Fruit fly (Drosophila melanogaster) whole organism, prepupa: ENCODE measurements around the gene CG1024.

Source experiments
- CG10631 ChIP-seq: fragments of 200-800 bp; sonication (Bioruptor generic); optimal IDR thresholded peaks from 2 replicates; lab custom pipeline; 2016; ENCODE audit warnings: missing biosample characterization, missing genetic modification characterization
- CG10669 ChIP-seq: fragments of 200-800 bp; sonication (Bioruptor generic); optimal IDR thresholded peaks from 3 replicates; lab custom pipeline; 2018; ENCODE audit warnings: missing biosample characterization, mild to moderate bottlenecking, missing genetic modification characterization, moderate library complexity
- CG11294 ChIP-seq: fragments of 200-800 bp; sonication (Bioruptor generic); IDR thresholded peaks from 2 replicates; pipeline ENCODE4 v1.3.6; 2022; ENCODE audit warnings: missing biosample characterization, missing genetic modification characterization
- CG15336 ChIP-seq: fragments of 200-800 bp; sonication (Bioruptor generic); IDR thresholded peaks from 2 replicates; pipeline ENCODE4 v1.3.6; 2022; ENCODE audit warnings: missing biosample characterization, missing genetic modification characterization
- CG1621 ChIP-seq: fragments of 200-800 bp; sonication (Bioruptor generic); optimal IDR thresholded peaks from 3 replicates; lab custom pipeline; 2018; ENCODE audit warnings: missing biosample characterization, mild to moderate bottlenecking, missing genetic modification characterization
- CG31627 ChIP-seq: fragments of 200-800 bp; sonication (Bioruptor generic); optimal IDR thresholded peaks from 3 replicates; lab custom pipeline; 2016; ENCODE audit warnings: missing biosample characterization, missing genetic modification characterization
- CG32006 ChIP-seq: fragments of 200-800 bp; sonication (Bioruptor generic); optimal IDR thresholded peaks from 3 replicates; lab custom pipeline; 2017; ENCODE audit warnings: missing biosample characterization, mild to moderate bottlenecking, missing genetic modification characterization
- CG34406 ChIP-seq: fragments of 200-800 bp; sonication (Bioruptor generic); optimal IDR thresholded peaks from 3 replicates; lab custom pipeline; 2016; ENCODE audit warnings: missing biosample characterization, missing genetic modification characterization
- CG6276 ChIP-seq: fragments of 200-800 bp; sonication (Bioruptor generic); optimal IDR thresholded peaks from 2 replicates; lab custom pipeline; 2017; ENCODE audit warnings: missing biosample characterization, mild to moderate bottlenecking, missing genetic modification characterization
- CG6792 ChIP-seq: fragments of 200-800 bp; sonication (Bioruptor generic); optimal IDR thresholded peaks from 3 replicates; lab custom pipeline; 2016; ENCODE audit warnings: missing biosample characterization, missing genetic modification characterization
- CG6808 ChIP-seq: fragments of 200-800 bp; sonication (Bioruptor generic); optimal IDR thresholded peaks from 3 replicates; lab custom pipeline; 2017; ENCODE audit warnings: missing biosample characterization, missing genetic modification characterization, mild to moderate bottlenecking, moderate library complexity, missing genetic modification reagents
- CG6854 ChIP-seq: fragments of 200-800 bp; sonication (Bioruptor generic); optimal IDR thresholded peaks from 2 replicates; lab custom pipeline; 2017; ENCODE audit warnings: missing biosample characterization, mild to moderate bottlenecking, missing genetic modification characterization
- CG7368 ChIP-seq: fragments of 200-800 bp; sonication (Bioruptor generic); optimal IDR thresholded peaks from 3 replicates; lab custom pipeline; 2016; ENCODE audit warnings: missing biosample characterization, missing genetic modification characterization
- CG8319 ChIP-seq: fragments of 200-800 bp; sonication (Bioruptor generic); optimal IDR thresholded peaks from 3 replicates; lab custom pipeline; 2016; ENCODE audit warnings: missing biosample characterization, missing genetic modification characterization
- CG8632 ChIP-seq: fragments of 200-800 bp; sonication (Bioruptor generic); optimal IDR thresholded peaks from 3 replicates; lab custom pipeline; 2016; ENCODE audit warnings: missing biosample characterization, missing genetic modification characterization
- CG9139 ChIP-seq: fragments of 200-800 bp; sonication (Bioruptor generic); optimal IDR thresholded peaks from 3 replicates; lab custom pipeline; 2017; ENCODE audit warnings: missing biosample characterization, mild to moderate bottlenecking, missing genetic modification characterization
- Eip78C ChIP-seq: fragments of 200-800 bp; sonication (Bioruptor generic); peaks from one replicate; lab custom pipeline; 2016; ENCODE audit warnings: missing biosample characterization, missing genetic modification characterization
- Eip93F ChIP-seq: fragments of 200-800 bp; sonication (Bioruptor generic); optimal IDR thresholded peaks from 2 replicates; lab custom pipeline; 2016; ENCODE audit warnings: missing biosample characterization, mild to moderate bottlenecking, missing genetic modification characterization
- Ets21C ChIP-seq: fragments of 200-800 bp; sonication (Bioruptor generic); optimal IDR thresholded peaks from 3 replicates; lab custom pipeline; 2016; ENCODE audit warnings: missing biosample characterization, missing genetic modification characterization
- Ets96B ChIP-seq: fragments of 200-800 bp; optimal IDR thresholded peaks from 2 replicates; lab custom pipeline; 2019; ENCODE audit warnings: missing biosample characterization, mild to moderate bottlenecking, missing genetic modification characterization, moderate library complexity
- Hr4 ChIP-seq: fragments of 200-800 bp; sonication (Bioruptor generic); optimal IDR thresholded peaks from 3 replicates; lab custom pipeline; 2016; ENCODE audit warnings: missing biosample characterization, missing genetic modification characterization
- Lpt ChIP-seq: fragments of 200-800 bp; sonication (Bioruptor generic); optimal IDR thresholded peaks from 3 replicates; lab custom pipeline; 2016; ENCODE audit warnings: missing biosample characterization, missing genetic modification characterization
- OdsH ChIP-seq: fragments of 200-800 bp; sonication (Bioruptor generic); optimal IDR thresholded peaks from 3 replicates; lab custom pipeline; 2016; ENCODE audit warnings: missing biosample characterization, missing genetic modification characterization
- Smox ChIP-seq: fragments of 200-800 bp; sonication (Bioruptor generic); optimal IDR thresholded peaks from 3 replicates; lab custom pipeline; 2016; ENCODE audit warnings: missing biosample characterization, missing genetic modification characterization
- Sox102F ChIP-seq: fragments of 200-800 bp; sonication (Bioruptor generic); optimal IDR thresholded peaks from 2 replicates; lab custom pipeline; 2016; ENCODE audit warnings: missing biosample characterization, mild to moderate bottlenecking, missing genetic modification characterization
- Sox14 ChIP-seq: fragments of 200-800 bp; sonication (Bioruptor generic); optimal IDR thresholded peaks from 3 replicates; lab custom pipeline; 2016; ENCODE audit warnings: missing biosample characterization, missing genetic modification characterization
- Sox15 ChIP-seq: fragments of 200-800 bp; sonication (Bioruptor generic); optimal IDR thresholded peaks from 3 replicates; lab custom pipeline; 2016; ENCODE audit warnings: missing biosample characterization, missing genetic modification characterization
- achi ChIP-seq: fragments of 200-800 bp; sonication (Bioruptor generic); optimal IDR thresholded peaks from 3 replicates; lab custom pipeline; 2016; ENCODE audit warnings: missing biosample characterization, missing genetic modification characterization
- acj6 ChIP-seq: fragments of 200-800 bp; sonication (Bioruptor generic); optimal IDR thresholded peaks from 3 replicates; lab custom pipeline; 2016; ENCODE audit warnings: missing biosample characterization, missing genetic modification characterization
- dac ChIP-seq: fragments of 200-800 bp; sonication (Bioruptor generic); optimal IDR thresholded peaks from 2 replicates; lab custom pipeline; 2017; ENCODE audit warnings: missing biosample characterization, mild to moderate bottlenecking, missing genetic modification characterization
- dsx ChIP-seq: fragments of 200-800 bp; optimal IDR thresholded peaks from 3 replicates; lab custom pipeline; 2019; ENCODE audit warnings: missing biosample characterization, mild to moderate bottlenecking, missing genetic modification characterization, moderate library complexity; ENCODE audit not compliant: poor library complexity, severe bottlenecking
- eg ChIP-seq: fragments of 200-800 bp; sonication (Bioruptor generic); IDR thresholded peaks from 3 replicates; pipeline ENCODE4 v1.3.6; 2022; ENCODE audit warnings: missing biosample characterization, missing genetic modification characterization
- esn ChIP-seq: fragments of 200-800 bp; sonication (Bioruptor generic); optimal IDR thresholded peaks from 2 replicates; lab custom pipeline; 2016; ENCODE audit warnings: missing biosample characterization, mild to moderate bottlenecking, missing genetic modification characterization, moderate library complexity
- fd59A ChIP-seq: fragments of 200-800 bp; sonication (Bioruptor generic); optimal IDR thresholded peaks from 2 replicates; lab custom pipeline; 2017; ENCODE audit warnings: missing biosample characterization, mild to moderate bottlenecking, missing genetic modification characterization, missing genetic modification reagents
- fkh ChIP-seq: fragments of 200-800 bp; sonication (Bioruptor generic); optimal IDR thresholded peaks from 3 replicates; lab custom pipeline; 2017; ENCODE audit warnings: missing biosample characterization, mild to moderate bottlenecking, missing genetic modification characterization, moderate library complexity
- net ChIP-seq: fragments of 200-800 bp; sonication (Bioruptor generic); optimal IDR thresholded peaks from 3 replicates; lab custom pipeline; 2016; ENCODE audit warnings: missing biosample characterization, missing genetic modification characterization
- pdm3 ChIP-seq: fragments of 200-800 bp; sonication (Bioruptor generic); optimal IDR thresholded peaks from 3 replicates; lab custom pipeline; 2016; ENCODE audit warnings: missing biosample characterization, missing genetic modification characterization
- ss ChIP-seq, 2 experiments: fragments of 200-800 bp; sonication (Bioruptor generic); optimal IDR thresholded peaks; 2 replicates in 1 of 2; 3 replicates in 1 of 2; lab custom pipeline; 2017 to 2018; ENCODE audit warnings: mild to moderate bottlenecking in 2 of 2, missing biosample characterization in 2 of 2, missing genetic modification characterization in 2 of 2, moderate library complexity in 1 of 2
- svp ChIP-seq: fragments of 200-800 bp; sonication (Bioruptor generic); peaks from one replicate; lab custom pipeline; 2016; ENCODE audit warnings: missing biosample characterization, missing genetic modification characterization
- topi ChIP-seq: fragments of 200-800 bp; sonication (Bioruptor generic); optimal IDR thresholded peaks from 3 replicates; lab custom pipeline; 2016; ENCODE audit warnings: missing biosample characterization, missing genetic modification characterization
- vri ChIP-seq: fragments of 200-800 bp; sonication (Bioruptor generic); optimal IDR thresholded peaks from 3 replicates; lab custom pipeline; 2016; ENCODE audit warnings: missing biosample characterization, mild to moderate bottlenecking, missing genetic modification characterization

Gene CG1024

dm6 chr3R:6408467-6408866, 28.3 kb upstream of the CG1024 start:
- TF ChIP-seq CG10669, result no peak
- no peak for TF ChIP-seq CG8319
- no peak for TF ChIP-seq acj6
- TF ChIP-seq CG6792 (GFP tag; lab: Kevin White, UChicago), result no peak
- no peak for TF ChIP-seq CG6808 (GFP tag; lab: Kevin White, UChicago)
- no peak for TF ChIP-seq ss (GFP tag; optimal IDR thresholded peaks at IDR 0.05; lab: Kevin White, UChicago)
- no peak for TF ChIP-seq Sox14 (GFP tag; lab: Kevin White, UChicago)
- TF ChIP-seq topi, result no peak
- TF ChIP-seq OdsH, result no peak

dm6 chr3R:6407544-6407943, 27.4 kb upstream of the CG1024 start:
- TF ChIP-seq svp (GFP tag; lab: Kevin White, UChicago) (peak; percentile 67), CG10631 (no peak), CG8319 (no peak), vri (GFP tag; lab: Kevin White, UChicago) (peak; percentile 31), fkh (peak; percentile 10), CG6276 (GFP tag; lab: Kevin White, UChicago) (peak; percentile 11)

dm6 chr3R:6406566-6407098, 26.5 kb upstream of the CG1024 start, which contains the start of gene gpp:
Gene gpp (plus strand): TSS chr3R:6406855.
- peak; percentile 72 for TF ChIP-seq Eip78C (GFP tag; lab: Kevin White, UChicago)
- TF ChIP-seq dac, result no peak
- peak; percentile 13 for TF ChIP-seq CG7368 (GFP tag; lab: Kevin White, UChicago)
- TF ChIP-seq vri (GFP tag; lab: Kevin White, UChicago), result peak; percentile 36
- TF ChIP-seq ss (GFP tag; optimal IDR thresholded peaks at IDR 0.05; lab: Kevin White, UChicago), result peak in 1 of 2 experiments; percentile 19
- peak; percentile 13 for TF ChIP-seq esn (GFP tag; lab: Kevin White, UChicago)
- TF ChIP-seq CG6854, result peak; percentile 41
- TF ChIP-seq CG1621 (tag; lab: Kevin White, UChicago), result peak; percentile 10
- TF ChIP-seq svp (GFP tag; lab: Kevin White, UChicago), result peak; percentile 69
- peak; percentile 59 for TF ChIP-seq dsx
- no peak for TF ChIP-seq acj6
- TF ChIP-seq Sox102F (GFP tag; lab: Kevin White, UChicago), result peak; percentile 29
- TF ChIP-seq CG6792 (GFP tag; lab: Kevin White, UChicago), result no peak
- peak; percentile 4 for TF ChIP-seq Sox14 (GFP tag; lab: Kevin White, UChicago)
- TF ChIP-seq CG31627, result no peak

- peak in 1 of 2 experiments; percentile 16 for TF ChIP-seq ss (GFP tag; optimal IDR thresholded peaks at IDR 0.05; lab: Kevin White, UChicago)
- TF ChIP-seq Sox102F (GFP tag; lab: Kevin White, UChicago), result peak; percentile 9
- no peak for TF ChIP-seq CG7368 (GFP tag; lab: Kevin White, UChicago)
- TF ChIP-seq CG9139 (GFP tag; lab: Kevin White, UChicago), result peak; percentile 39
- no peak for TF ChIP-seq Ets96B
- no peak for TF ChIP-seq CG31627
- TF ChIP-seq CG34406 (GFP tag; lab: Kevin White, UChicago), result peak; percentile 15
- TF ChIP-seq CG11294 (GFP tag; lab: Robert Waterston, UW), result no peak
- TF ChIP-seq CG1621 (tag; lab: Kevin White, UChicago), result no peak
- TF ChIP-seq vri (GFP tag; lab: Kevin White, UChicago), result peak; percentile 39
- TF ChIP-seq Lpt (GFP tag; lab: Kevin White, UChicago), result no peak
- TF ChIP-seq fd59A (GFP tag; lab: Kevin White, UChicago), result no peak
- no peak for TF ChIP-seq CG15336 (GFP tag; lab: Robert Waterston, UW)
- no peak for TF ChIP-seq eg (GFP tag; lab: Robert Waterston, UW)
- TF ChIP-seq dac, result no peak
- TF ChIP-seq pdm3, result no peak
- no peak for TF ChIP-seq CG6276 (GFP tag; lab: Kevin White, UChicago)
- TF ChIP-seq Hr4 (GFP tag; lab: Kevin White, UChicago), result peak; percentile 35
- TF ChIP-seq CG6854, result peak; percentile 57
- TF ChIP-seq CG8632, result no peak
- TF ChIP-seq Eip93F (GFP tag; lab: Kevin White, UChicago), result peak; percentile 51
- TF ChIP-seq fkh, result peak; percentile 68
- TF ChIP-seq Smox (GFP tag; lab: Kevin White, UChicago), result peak; percentile 11
- TF ChIP-seq net (GFP tag; lab: Kevin White, UChicago), result peak; percentile 34
- TF ChIP-seq esn (GFP tag; lab: Kevin White, UChicago), result no peak
- TF ChIP-seq Ets21C (GFP tag; lab: Kevin White, UChicago), result no peak
- peak; percentile 73 for TF ChIP-seq svp (GFP tag; lab: Kevin White, UChicago)
- TF ChIP-seq CG32006, result peak; percentile 21
- no peak for TF ChIP-seq Sox15 (GFP tag; lab: Kevin White, UChicago)
- TF ChIP-seq achi, result peak; percentile 29
- peak; percentile 22 for TF ChIP-seq OdsH
- no peak for TF ChIP-seq CG6792 (GFP tag; lab: Kevin White, UChicago)
- peak; percentile 29 for TF ChIP-seq Sox14 (GFP tag; lab: Kevin White, UChicago)
These were observed 25.8 kb upstream of the CG1024 start, which contains the start of gene Dmtn for dm6 chr3R:6405674-6406565. Gene Dmtn (minus strand): TSS chr3R:6405895.
